Fruit fly (Drosophila melanogaster) whole organism, embryonic: ENCODE data around the gene CG31249.
A peak's percentile ranks its signal among the peaks of the same experiment; 100 is the strongest.

ENCODE experiments used
- Atf-2 ChIP-seq: fragments of 200-800 bp; sonication (Bioruptor generic); optimal IDR thresholded peaks from 2 replicates; lab custom pipeline; 2016; ENCODE audit warnings: missing biosample characterization, missing genetic modification characterization
- BtbVII ChIP-seq: fragments of 200-800 bp; sonication (Bioruptor generic); optimal IDR thresholded peaks from 3 replicates; lab custom pipeline; 2017; ENCODE audit warnings: missing biosample characterization, mild to moderate bottlenecking, missing genetic modification characterization
- CG10267 ChIP-seq: fragments of 200-800 bp; sonication (Bioruptor generic); optimal IDR thresholded peaks from 2 replicates; lab custom pipeline; 2018; ENCODE audit warnings: missing biosample characterization, mild to moderate bottlenecking, missing genetic modification characterization, moderate library complexity
- CG12155 ChIP-seq: fragments of 200-800 bp; sonication (Bioruptor generic); optimal IDR thresholded peaks from 3 replicates; lab custom pipeline; 2016; ENCODE audit warnings: missing biosample characterization, missing genetic modification characterization
- CG12391 ChIP-seq: fragments of 200-800 bp; sonication (Bioruptor generic); optimal IDR thresholded peaks from 3 replicates; lab custom pipeline; 2018; ENCODE audit warnings: missing biosample characterization, mild to moderate bottlenecking, missing genetic modification characterization, moderate library complexity
- CG14710 ChIP-seq: fragments of 200-800 bp; sonication (Bioruptor generic); optimal IDR thresholded peaks from 3 replicates; lab custom pipeline; 2019; ENCODE audit warnings: missing biosample characterization, mild to moderate bottlenecking, missing genetic modification characterization, moderate library complexity
- CG15696 ChIP-seq: fragments of 200-800 bp; sonication (Bioruptor generic); optimal IDR thresholded peaks from 2 replicates; lab custom pipeline; 2019; ENCODE audit warnings: missing biosample characterization, mild to moderate bottlenecking, missing genetic modification characterization, moderate library complexity
- CG17829 ChIP-seq: fragments of 200-800 bp; optimal IDR thresholded peaks from 2 replicates; lab custom pipeline; 2019; ENCODE audit warnings: missing biosample characterization, mild to moderate bottlenecking, missing genetic modification characterization, moderate library complexity
- CG1792 ChIP-seq: fragments of 200-800 bp; sonication (Bioruptor generic); optimal IDR thresholded peaks from 2 replicates; lab custom pipeline; 2016; ENCODE audit warnings: missing biosample characterization, missing genetic modification characterization
- CG2116 ChIP-seq: fragments of 200-800 bp; sonication (Bioruptor generic); optimal IDR thresholded peaks from 3 replicates; lab custom pipeline; 2018; ENCODE audit warnings: missing biosample characterization, mild to moderate bottlenecking, missing genetic modification characterization
- CG2120 ChIP-seq: fragments of 200-800 bp; sonication (Bioruptor generic); optimal IDR thresholded peaks from 3 replicates; lab custom pipeline; 2016; ENCODE audit warnings: missing biosample characterization, missing genetic modification characterization
- CG34224 ChIP-seq: fragments of 200-800 bp; sonication (Bioruptor generic); IDR thresholded peaks from 3 replicates; pipeline ENCODE4 v1.3.6; 2022; ENCODE audit warnings: missing biosample characterization, missing genetic modification characterization; ENCODE audit not compliant: partially characterized antibody
- CG3847 ChIP-seq: fragments of 200-800 bp; sonication (Bioruptor generic); IDR thresholded peaks from 2 replicates; pipeline ENCODE4 v1.3.6; 2022; ENCODE audit warnings: missing biosample characterization, missing genetic modification characterization
- CG4282 ChIP-seq: fragments of 200-800 bp; sonication (Bioruptor generic); optimal IDR thresholded peaks from 2 replicates; lab custom pipeline; 2016; ENCODE audit warnings: missing biosample characterization, missing genetic modification characterization
- CG7928 ChIP-seq: fragments of 200-800 bp; sonication (Bioruptor generic); optimal IDR thresholded peaks from 2 replicates; lab custom pipeline; 2017; ENCODE audit warnings: missing biosample characterization, mild to moderate bottlenecking, missing genetic modification characterization
- CG8290 ChIP-seq, 3 experiments: fragments of 200-800 bp; sonication (Bioruptor generic); optimal IDR thresholded peaks; 2 replicates each; lab custom pipeline; 2016 to 2019; ENCODE audit warnings: missing biosample characterization in 3 of 3, missing genetic modification characterization in 3 of 3, mild to moderate bottlenecking in 2 of 3, moderate library complexity in 1 of 3
- CkIIα-i1 ChIP-seq: fragments of 200-800 bp; sonication (Bioruptor generic); IDR thresholded peaks from 2 replicates; pipeline ENCODE4 v1.3.6; 2022; ENCODE audit warnings: missing biosample characterization, missing genetic modification characterization
- Dref ChIP-seq: fragments of 200-800 bp; sonication (Bioruptor generic); IDR thresholded peaks from 2 replicates; pipeline ENCODE4 v1.3.6; 2022; ENCODE audit warnings: missing biosample characterization, missing genetic modification characterization
- E2f2 ChIP-seq: fragments of 200-800 bp; sonication (Bioruptor generic); IDR thresholded peaks from 2 replicates; pipeline ENCODE4 v1.3.6; 2022; ENCODE audit warnings: missing biosample characterization, missing genetic modification characterization
- Elba2 ChIP-seq: fragments of 200-800 bp; sonication (Bioruptor generic); optimal IDR thresholded peaks from 3 replicates; lab custom pipeline; 2016; ENCODE audit warnings: missing biosample characterization, missing genetic modification characterization
- HLH3B ChIP-seq: fragments of 200-800 bp; sonication (Bioruptor generic); IDR thresholded peaks from 2 replicates; pipeline ENCODE4 v1.3.6; 2022; ENCODE audit warnings: missing biosample characterization, missing genetic modification characterization
- HmgD ChIP-seq: fragments of 200-800 bp; sonication (Bioruptor generic); optimal IDR thresholded peaks from 3 replicates; lab custom pipeline; 2016; ENCODE audit warnings: missing biosample characterization, missing genetic modification characterization
- HmgZ ChIP-seq: fragments of 200-800 bp; sonication (Bioruptor generic); optimal IDR thresholded peaks from 2 replicates; lab custom pipeline; 2018; ENCODE audit warnings: missing biosample characterization, mild to moderate bottlenecking, missing genetic modification characterization
- MBD-R2 ChIP-seq: fragments of 200-800 bp; sonication (Bioruptor generic); IDR thresholded peaks from 2 replicates; pipeline ENCODE4 v1.3.6; 2022; ENCODE audit warnings: missing biosample characterization, missing genetic modification characterization
- MESR4 ChIP-seq: fragments of 200-800 bp; sonication (Bioruptor generic); optimal IDR thresholded peaks from 2 replicates; lab custom pipeline; 2018; ENCODE audit warnings: missing biosample characterization, mild to moderate bottlenecking, missing genetic modification characterization, moderate library complexity
- Med ChIP-seq: fragments of 200-800 bp; sonication (Bioruptor generic); peaks from one replicate; lab custom pipeline; 2016; ENCODE audit warnings: missing biosample characterization, missing genetic modification characterization, mild to moderate bottlenecking, inconsistent platforms, moderate library complexity
- Myb ChIP-seq: fragments of 200-800 bp; sonication (Bioruptor generic); optimal IDR thresholded peaks from 2 replicates; lab custom pipeline; 2016; ENCODE audit warnings: missing biosample characterization, missing genetic modification characterization
- Optix ChIP-seq: fragments of 200-800 bp; sonication (Bioruptor generic); IDR thresholded peaks from 3 replicates; pipeline ENCODE4 v1.3.6; 2022; ENCODE audit warnings: missing biosample characterization, missing genetic modification characterization
- Scr ChIP-seq: fragments of 200-800 bp; sonication (Bioruptor generic); IDR thresholded peaks from 2 replicates; pipeline ENCODE4 v1.3.6; 2022; ENCODE audit warnings: missing biosample characterization, missing genetic modification characterization; ENCODE audit not compliant: partially characterized antibody
- Sry-δ ChIP-seq: fragments of 200-800 bp; sonication (Bioruptor generic); optimal IDR thresholded peaks from 2 replicates; lab custom pipeline; 2016; ENCODE audit warnings: missing biosample characterization, missing genetic modification characterization
- YL-1 ChIP-seq: fragments of 200-800 bp; sonication (Bioruptor generic); optimal IDR thresholded peaks from 3 replicates; lab custom pipeline; 2017; ENCODE audit warnings: missing biosample characterization, mild to moderate bottlenecking, missing genetic modification characterization
- ato ChIP-seq: fragments of 200-800 bp; sonication (Bioruptor generic); IDR thresholded peaks from 2 replicates; pipeline ENCODE4 v1.3.6; 2022; ENCODE audit warnings: missing biosample characterization, missing genetic modification characterization; ENCODE audit not compliant: partially characterized antibody
- bab2 ChIP-seq: fragments of 200-800 bp; sonication (Bioruptor generic); optimal IDR thresholded peaks from 2 replicates; lab custom pipeline; 2016; ENCODE audit warnings: missing biosample characterization, missing genetic modification characterization
- bbx ChIP-seq: fragments of 200-800 bp; sonication (Bioruptor generic); IDR thresholded peaks from 2 replicates; pipeline ENCODE4 v1.3.6; 2022; ENCODE audit warnings: missing biosample characterization, missing genetic modification characterization; ENCODE audit not compliant: partially characterized antibody
- dpn ChIP-seq, 2 experiments: fragments of 200-800 bp; sonication (Bioruptor generic); optimal IDR thresholded peaks; 3 replicates each; lab custom pipeline; 2016; ENCODE audit warnings: missing biosample characterization in 2 of 2, missing genetic modification characterization in 2 of 2
- gfzf ChIP-seq: fragments of 200-800 bp; sonication (Bioruptor generic); optimal IDR thresholded peaks from 2 replicates; lab custom pipeline; 2016; ENCODE audit warnings: missing biosample characterization, mild to moderate bottlenecking, missing genetic modification characterization, moderate library complexity
- knrl ChIP-seq: fragments of 200-800 bp; sonication (Bioruptor generic); IDR thresholded peaks from 3 replicates; pipeline ENCODE4 v1.3.6; 2022; ENCODE audit warnings: missing biosample characterization, missing genetic modification characterization; ENCODE audit not compliant: partially characterized antibody
- lilli ChIP-seq: fragments of 200-800 bp; sonication (Bioruptor generic); optimal IDR thresholded peaks from 3 replicates; lab custom pipeline; 2016; ENCODE audit warnings: missing biosample characterization, missing genetic modification characterization
- onecut ChIP-seq: fragments of 200-800 bp; sonication (Bioruptor generic); IDR thresholded peaks from 2 replicates; pipeline ENCODE4 v1.3.6; 2022; ENCODE audit warnings: missing biosample characterization, missing genetic modification characterization
- psq ChIP-seq: fragments of 200-800 bp; sonication (Bioruptor generic); optimal IDR thresholded peaks from 2 replicates; lab custom pipeline; 2017; ENCODE audit warnings: missing biosample characterization, missing genetic modification characterization
- sens ChIP-seq: fragments of 200-800 bp; sonication (Bioruptor generic); peaks from one replicate; lab custom pipeline; 2016; ENCODE audit warnings: missing biosample characterization, missing genetic modification characterization
- sisA ChIP-seq: fragments of 200-800 bp; sonication (Bioruptor generic); IDR thresholded peaks from 2 replicates; pipeline ENCODE4 v1.3.6; 2022; ENCODE audit warnings: missing biosample characterization, missing genetic modification characterization
- sna ChIP-seq: fragments of 200-800 bp; sonication (Bioruptor generic); IDR thresholded peaks from 2 replicates; pipeline ENCODE4 v1.3.6; 2022; ENCODE audit warnings: missing biosample characterization, missing genetic modification characterization; ENCODE audit not compliant: partially characterized antibody
- stwl ChIP-seq: fragments of 200-800 bp; sonication (Bioruptor generic); optimal IDR thresholded peaks from 3 replicates; lab custom pipeline; 2018; ENCODE audit warnings: missing biosample characterization, mild to moderate bottlenecking, missing genetic modification characterization, moderate library complexity
- tna ChIP-seq: fragments of 200-800 bp; sonication (Bioruptor generic); IDR thresholded peaks from 2 replicates; pipeline ENCODE4 v1.3.6; 2022; ENCODE audit warnings: missing biosample characterization, missing genetic modification characterization; ENCODE audit not compliant: partially characterized antibody
- unc-4 ChIP-seq: fragments of 200-800 bp; sonication (Bioruptor generic); IDR thresholded peaks from 2 replicates; pipeline ENCODE4 v1.3.6; 2022; ENCODE audit warnings: missing biosample characterization, missing genetic modification characterization; ENCODE audit not compliant: partially characterized antibody
- vnd ChIP-seq: fragments of 200-800 bp; sonication (Bioruptor generic); IDR thresholded peaks from 3 replicates; pipeline ENCODE4 v1.3.6; 2022; ENCODE audit warnings: missing biosample characterization, missing genetic modification characterization; ENCODE audit not compliant: partially characterized antibody

CG31249 gene

dm6 chr3R:17686875-17687274 lies at the start of gene CG31249 (continued):
- TF ChIP-seq CG2120 (GFP tag; lab: Kevin White, UChicago) (peak; percentile 54), CG4282 (GFP tag; lab: Kevin White, UChicago) (no peak), onecut (GFP tag; lab: Robert Waterston, UW) (peak; percentile 42), gfzf (GFP tag; lab: Kevin White, UChicago) (peak; percentile 18), CG15696 (tag; lab: Kevin White, UChicago) (no peak), CG12391 (tag; lab: Kevin White, UChicago) (peak; percentile 43), CG10267 (peak; percentile 15), MBD-R2 (GFP tag; lab: Robert Waterston, UW) (peak; percentile 76), CG8290 (GFP tag; optimal IDR thresholded peaks at IDR 0.05; lab: Kevin White, UChicago) (peak; percentile 13), CG8290 (tag; optimal IDR thresholded peaks at IDR 0.05; lab: Kevin White, UChicago) (no peak), CkIIα-i1 (GFP tag; lab: Robert Waterston, UW) (no peak), HmgD (GFP tag; lab: Kevin White, UChicago) (no peak), knrl (GFP tag; lab: Robert Waterston, UW) (peak; percentile 53; the same call in 2 of the 3 replicates), E2f2 (GFP tag; lab: Robert Waterston, UW) (peak; percentile 32; the same call in 1 of the 2 replicates), Myb (GFP tag; lab: Kevin White, UChicago) (peak; percentile 12), CG14710 (tag; lab: Kevin White, UChicago) (peak; percentile 18), Med (GFP tag; lab: Kevin White, UChicago) (peak; percentile 59), vnd (GFP tag; lab: Robert Waterston, UW) (peak; percentile 32; the same call in 1 of the 3 replicates), bab2 (GFP tag; lab: Kevin White, UChicago) (no peak), CG7928 (peak; percentile 90), sisA (GFP tag; lab: Robert Waterston, UW) (no peak), psq (GFP tag; lab: Kevin White, UChicago) (no peak), Optix (no peak), Atf-2 (GFP tag; lab: Kevin White, UChicago) (no peak), Sry-δ (GFP tag; lab: Kevin White, UChicago) (peak; percentile 69), lilli (GFP tag; lab: Kevin White, UChicago) (peak; percentile 44), HmgZ (tag; lab: Kevin White, UChicago) (peak; percentile 8), Dref (GFP tag; lab: Robert Waterston, UW) (peak; percentile 77), BtbVII (GFP tag; lab: Kevin White, UChicago) (no peak), sens (peak; percentile 43), CG34224 (GFP tag; lab: Robert Waterston, UW) (peak; percentile 83), YL-1 (GFP tag; lab: Kevin White, UChicago) (peak; percentile 34), dpn (GFP tag; optimal IDR thresholded peaks at IDR 0.05; lab: Kevin White, UChicago) (peak in 1 of 2 experiments; percentile 37), CG17829 (peak; percentile 29), unc-4 (GFP tag; lab: Robert Waterston, UW) (peak; percentile 84), MESR4 (GFP tag; lab: Kevin White, UChicago) (peak; percentile 46), CG2116 (GFP tag; lab: Kevin White, UChicago) (peak; percentile 43), tna (GFP tag; lab: Robert Waterston, UW) (peak; percentile 62), CG12155 (peak; percentile 4), CG1792 (GFP tag; lab: Kevin White, UChicago) (no peak), CG3847 (GFP tag; lab: Robert Waterston, UW) (peak; percentile 22; the same call in 1 of the 2 replicates), Elba2 (GFP tag; lab: Kevin White, UChicago) (peak; percentile 60), bbx (GFP tag; lab: Robert Waterston, UW) (peak; percentile 63), HLH3B (GFP tag; lab: Robert Waterston, UW) (no peak), ato (GFP tag; lab: Robert Waterston, UW) (peak; percentile 69; the same call in 1 of the 2 replicates), sna (GFP tag; lab: Robert Waterston, UW) (peak; percentile 74; the same call in 1 of the 2 replicates), Scr (GFP tag; lab: Robert Waterston, UW) (peak; percentile 81), stwl (tag; lab: Kevin White, UChicago) (peak; percentile 79)
